Fruit fly (Drosophila melanogaster): Measurements from ENCODE around the gene CG13255.
A peak's percentile ranks its signal among the peaks of the same experiment; 100 is the strongest.

The CG13255 gene

dm6 chr3L:20815666-20816375, 21.5 kb upstream of the CG13255 start, which contains the start of the genes CG3618 and Pka-R1 (continued):
- TF ChIP-seq HLHmδ (GFP tag; optimal IDR thresholded peaks at IDR 0.05) (no peak), Gsc (GFP tag; IDR thresholded peaks at IDR 0.05) (no peak), CG9797 (GFP tag; optimal IDR thresholded peaks at IDR 0.05) (peak; percentile 39), Mrtf (GFP tag; IDR thresholded peaks at IDR 0.05) (no peak), Nf-YB (GFP tag; optimal IDR thresholded peaks at IDR 0.05) (no peak), Stat92E (GFP tag; optimal IDR thresholded peaks at IDR 0.05) (peak in 1 of 3 experiments; percentile 24), CG17829 (tag; optimal IDR thresholded peaks at IDR 0.05) (peak; percentile 22), dati (GFP tag; IDR thresholded peaks at IDR 0.05) (no peak), CG6791 (GFP tag; IDR thresholded peaks at IDR 0.05; ENCODE audit: partially characterized antibody) (no peak), pita (GFP tag; optimal IDR thresholded peaks at IDR 0.05) (no peak), sd (tag; optimal IDR thresholded peaks at IDR 0.05) (no peak), HmgZ (tag; optimal IDR thresholded peaks at IDR 0.05) (peak; percentile 57), sqz (GFP tag; optimal IDR thresholded peaks at IDR 0.05) (no peak), CG30431 (GFP tag; optimal IDR thresholded peaks at IDR 0.05) (no peak), CG2712 (tag; optimal IDR thresholded peaks at IDR 0.05) (no peak), dpn (GFP tag; optimal IDR thresholded peaks at IDR 0.05) (peak in 1 of 2 experiments; percentile 2), CG17186 (GFP tag; optimal IDR thresholded peaks at IDR 0.05) (peak; percentile 96), BtbVII (GFP tag; optimal IDR thresholded peaks at IDR 0.05) (no peak), CG2120 (GFP tag; optimal IDR thresholded peaks at IDR 0.05) (peak; percentile 23), CG4424 (GFP tag; optimal IDR thresholded peaks at IDR 0.05) (no peak), ham (GFP tag; IDR thresholded peaks at IDR 0.05) (no peak), pum (GFP tag; optimal IDR thresholded peaks at IDR 0.05) (no peak), Sin3A (optimal IDR thresholded peaks at IDR 0.05) (peak; percentile 31), Max (GFP tag; optimal IDR thresholded peaks at IDR 0.05) (no peak), CG4617 (GFP tag; optimal IDR thresholded peaks at IDR 0.05; ENCODE audit: borderline replicate concordance) (peak; percentile 75), sens (GFP tag) (peak; percentile 30), pzg (GFP tag; optimal IDR thresholded peaks at IDR 0.05) (peak; percentile 73), bigmax (GFP tag; optimal IDR thresholded peaks at IDR 0.05) (peak; percentile 63), MBD-R2 (GFP tag; IDR thresholded peaks at IDR 0.05) (no peak), amos (GFP tag; IDR thresholded peaks at IDR 0.05; ENCODE audit: partially characterized antibody) (no peak), Ets97D (GFP tag; optimal IDR thresholded peaks at IDR 0.05) (peak; percentile 37), stwl (tag; optimal IDR thresholded peaks at IDR 0.05) (peak; percentile 84), CG11456 (GFP tag; IDR thresholded peaks at IDR 0.05) (no peak), Deaf1 (tag; optimal IDR thresholded peaks at IDR 0.05) (no peak), cg (GFP tag; optimal IDR thresholded peaks at IDR 0.05) (peak; percentile 35), CG11504 (tag; optimal IDR thresholded peaks at IDR 0.05) (no peak), Camta (GFP tag; optimal IDR thresholded peaks at IDR 0.05) (no peak), BEAF-32 (GFP tag; optimal IDR thresholded peaks at IDR 0.05) (peak; percentile 84), CG8290 (GFP tag; optimal IDR thresholded peaks at IDR 0.05) (no peak), CG8290 (tag; optimal IDR thresholded peaks at IDR 0.05) (no peak), Ada2b (GFP tag; IDR thresholded peaks at IDR 0.05) (no peak), CG15514 (GFP tag; optimal IDR thresholded peaks at IDR 0.05) (peak; percentile 50), sisA (GFP tag; IDR thresholded peaks at IDR 0.05) (no peak), her (GFP tag; optimal IDR thresholded peaks at IDR 0.05) (peak; percentile 24), CG3995 (GFP tag; optimal IDR thresholded peaks at IDR 0.05) (peak; percentile 49), B-H1 (GFP tag; IDR thresholded peaks at IDR 0.05) (no peak), Bteb2 (GFP tag; optimal IDR thresholded peaks at IDR 0.05) (no peak), CG3726 (GFP tag; IDR thresholded peaks at IDR 0.05) (no peak), CG17385 (GFP tag; optimal IDR thresholded peaks at IDR 0.05) (no peak), CG1233 (GFP tag; optimal IDR thresholded peaks at IDR 0.05) (no peak)

Data from whole organism, embryonic.